Worm (Caenorhabditis elegans) whole organism, L1 larva: ENCODE measurements around the gene B0244.7.

Source experiments
- C16A3.4 ChIP-seq: fragments of 150-350 bp; optimal IDR thresholded peaks from 2 replicates; lab custom pipeline; 2014; ENCODE audit warnings: missing biosample characterization, missing genetic modification characterization
- aha-1 ChIP-seq: fragments of 150-350 bp; optimal IDR thresholded peaks from 2 replicates; lab custom pipeline; 2014; ENCODE audit warnings: missing biosample characterization, missing genetic modification characterization
- ama-1 ChIP-seq: fragments of 150-350 bp; optimal IDR thresholded peaks from 2 replicates; lab custom pipeline; 2014
- ceh-8 ChIP-seq: fragments of 200-800 bp; sonication (Bioruptor generic); optimal IDR thresholded peaks from 2 replicates; lab custom pipeline; 2018; ENCODE audit warnings: mild to moderate bottlenecking, missing genetic modification characterization, moderate library complexity, missing compliant biosample characterization
- ceh-82 ChIP-seq, 3 experiments: fragments of 150-350 bp in 1 of 3; sonication (generic microtip) in 2 of 3; optimal IDR thresholded peaks; 2 replicates each; lab custom pipeline; 2014 to 2017; ENCODE audit warnings: missing biosample characterization in 3 of 3, missing genetic modification characterization in 3 of 3
- dsc-1 ChIP-seq: sonication (generic microtip); optimal IDR thresholded peaks from 2 replicates; lab custom pipeline; 2016; ENCODE audit warnings: mild to moderate bottlenecking, missing genetic modification characterization, missing compliant biosample characterization
- elt-2 ChIP-seq: sonication (generic microtip); optimal IDR thresholded peaks from 2 replicates; lab custom pipeline; 2016; ENCODE audit warnings: missing genetic modification characterization, mild to moderate bottlenecking, inconsistent platforms, missing compliant biosample characterization, missing genetic modification reagents
- fkh-10 ChIP-seq: sonication (generic microtip); optimal IDR thresholded peaks from 2 replicates; lab custom pipeline; 2017; ENCODE audit warnings: missing biosample characterization, missing genetic modification reagents, missing genetic modification characterization
- fkh-8 ChIP-seq: sonication (generic microtip); optimal IDR thresholded peaks from 2 replicates; lab custom pipeline; 2016; ENCODE audit warnings: mild to moderate bottlenecking, missing genetic modification characterization, missing compliant biosample characterization
- fos-1 ChIP-seq: fragments of 150-350 bp; optimal IDR thresholded peaks from 2 replicates; lab custom pipeline; 2014; ENCODE audit warnings: missing biosample characterization, missing genetic modification characterization
- grh-1 ChIP-seq: fragments of 200-800 bp; sonication (Bioruptor generic); IDR thresholded peaks from 2 replicates; pipeline ENCODE4 v1.3.6; 2022; ENCODE audit warnings: missing genetic modification reagents, missing genetic modification characterization, missing compliant biosample characterization
- hlh-17 ChIP-seq: fragments of 200-800 bp; sonication (Bioruptor generic); optimal IDR thresholded peaks from 2 replicates; lab custom pipeline; 2018; ENCODE audit warnings: missing genetic modification characterization, mild to moderate bottlenecking, missing compliant biosample characterization, moderate library complexity, borderline replicate concordance
- isw-1 ChIP-seq: fragments of 200-800 bp; sonication (Bioruptor generic); IDR thresholded peaks from 2 replicates; pipeline ENCODE4 v1.3.6; 2022; ENCODE audit warnings: missing genetic modification characterization, missing compliant biosample characterization
- jun-1 ChIP-seq: fragments of 150-350 bp; optimal IDR thresholded peaks from 2 replicates; lab custom pipeline; 2014; ENCODE audit warnings: missing biosample characterization, missing genetic modification reagents, missing genetic modification characterization
- lin-13 ChIP-seq: fragments of 150-350 bp; optimal IDR thresholded peaks from 2 replicates; lab custom pipeline; 2014; ENCODE audit warnings: missing biosample characterization, missing genetic modification reagents, missing genetic modification characterization
- lin-35 ChIP-seq, 2 experiments: fragments of 150-350 bp; optimal IDR thresholded peaks; 2 replicates each; lab custom pipeline; 2014; ENCODE audit warnings: missing biosample characterization in 2 of 2, missing genetic modification characterization in 2 of 2, missing genetic modification reagents in 2 of 2
- mab-9 ChIP-seq: fragments of 200-800 bp; sonication (Bioruptor generic); IDR thresholded peaks from 2 replicates; pipeline ENCODE4 v1.3.6; 2022; ENCODE audit warnings: missing genetic modification reagents, missing genetic modification characterization, missing compliant biosample characterization
- mef-2 ChIP-seq: fragments of 150-350 bp; optimal IDR thresholded peaks from 2 replicates; lab custom pipeline; 2014; ENCODE audit warnings: missing biosample characterization, missing genetic modification characterization
- mep-1 ChIP-seq: fragments of 150-350 bp; optimal IDR thresholded peaks from 2 replicates; lab custom pipeline; 2014; ENCODE audit warnings: missing biosample characterization, missing genetic modification characterization
- nhr-12 ChIP-seq: sonication (generic microtip); optimal IDR thresholded peaks from 2 replicates; lab custom pipeline; 2017; ENCODE audit warnings: missing biosample characterization, missing genetic modification characterization
- nhr-19 ChIP-seq: fragments of 200-800 bp; sonication (Bioruptor generic); conservative IDR thresholded peaks from 2 replicates; pipeline ENCODE4 v1.3.6; 2022; ENCODE audit warnings: missing genetic modification characterization, missing compliant biosample characterization
- nhr-237 ChIP-seq: fragments of 150-350 bp; optimal IDR thresholded peaks from 2 replicates; lab custom pipeline; 2014; ENCODE audit warnings: missing biosample characterization, missing genetic modification characterization
- nhr-84 ChIP-seq: sonication (generic microtip); optimal IDR thresholded peaks from 2 replicates; lab custom pipeline; 2017; ENCODE audit warnings: missing biosample characterization, missing genetic modification characterization
- nhr-85 ChIP-seq: sonication (generic microtip); peaks from one replicate; lab custom pipeline; 2016; ENCODE audit warnings: missing genetic modification characterization, inconsistent platforms, missing compliant biosample characterization
- nhr-90 ChIP-seq: sonication (generic microtip); optimal IDR thresholded peaks from 2 replicates; lab custom pipeline; 2016; ENCODE audit warnings: mild to moderate bottlenecking, missing genetic modification characterization, missing compliant biosample characterization; ENCODE audit not compliant: poor library complexity
- pag-3 ChIP-seq: sonication (generic microtip); optimal IDR thresholded peaks from 2 replicates; lab custom pipeline; 2017; ENCODE audit warnings: missing genetic modification characterization, mild to moderate bottlenecking, missing compliant biosample characterization, antibody characterized with exemption, borderline replicate concordance; ENCODE audit not compliant: insufficient read depth
- skn-1 ChIP-seq: fragments of 150-350 bp; optimal IDR thresholded peaks from 2 replicates; lab custom pipeline; 2014; ENCODE audit warnings: missing biosample characterization, missing genetic modification characterization
- snu-23 ChIP-seq: sonication (generic microtip); optimal IDR thresholded peaks from 2 replicates; lab custom pipeline; 2016; ENCODE audit warnings: missing genetic modification characterization, missing compliant biosample characterization
- sox-4 ChIP-seq: sonication (generic microtip); optimal IDR thresholded peaks from 2 replicates; lab custom pipeline; 2016; ENCODE audit warnings: missing genetic modification characterization, missing compliant biosample characterization
- swsn-7 ChIP-seq: sonication (generic microtip); optimal IDR thresholded peaks from 2 replicates; lab custom pipeline; 2016; ENCODE audit warnings: missing genetic modification characterization, missing compliant biosample characterization
- tlp-1 ChIP-seq: fragments of 150-350 bp; optimal IDR thresholded peaks from 2 replicates; lab custom pipeline; 2014; ENCODE audit warnings: missing biosample characterization, missing genetic modification characterization
- unc-130 ChIP-seq: fragments of 150-350 bp; optimal IDR thresholded peaks from 2 replicates; lab custom pipeline; 2017; ENCODE audit warnings: missing biosample characterization, missing genetic modification characterization, inconsistent platforms
- unc-30 ChIP-seq: sonication (generic microtip); optimal IDR thresholded peaks from 2 replicates; lab custom pipeline; 2017; ENCODE audit warnings: missing biosample characterization, missing genetic modification characterization
- xbp-1 ChIP-seq: sonication (generic microtip); optimal IDR thresholded peaks from 2 replicates; lab custom pipeline; 2016; ENCODE audit warnings: missing genetic modification characterization, missing compliant biosample characterization
- zag-1 ChIP-seq: fragments of 150-350 bp; optimal IDR thresholded peaks from 2 replicates; lab custom pipeline; 2014; ENCODE audit warnings: missing biosample characterization, missing genetic modification characterization
- zip-4 ChIP-seq: fragments of 200-800 bp; sonication (Bioruptor generic); optimal IDR thresholded peaks from 2 replicates; lab custom pipeline; 2018; ENCODE audit warnings: mild to moderate bottlenecking, missing genetic modification characterization, moderate library complexity, missing compliant biosample characterization
- ztf-11 ChIP-seq, 2 experiments: sonication (generic microtip); optimal IDR thresholded peaks; 2 replicates each; lab custom pipeline; 2016 to 2017; ENCODE audit warnings: missing genetic modification characterization in 2 of 2, missing biosample characterization in 1 of 2, missing compliant biosample characterization in 1 of 2

Gene B0244.7

ce11 chrIII:5729367-5729766 is 1.9 kb upstream of the B0244.7 start:
- no peak for TF ChIP-seq dsc-1 (tag; lab: Kevin White, UChicago)
- TF ChIP-seq ztf-11 (tag; optimal IDR thresholded peaks at IDR 0.05; lab: Kevin White, UChicago), result no peak
- TF ChIP-seq skn-1 (tag; lab: Kevin White, UChicago), result no peak
- TF ChIP-seq fkh-10, result no peak
- no peak for TF ChIP-seq unc-30 (tag; lab: Kevin White, UChicago)
- TF ChIP-seq hlh-17 (GFP tag; lab: Kevin White, UChicago), result no peak
- TF ChIP-seq nhr-19, result no peak
- TF ChIP-seq zip-4 (GFP tag; lab: Kevin White, UChicago), result no peak
- no peak for TF ChIP-seq C16A3.4 (tag; lab: Kevin White, UChicago)
- TF ChIP-seq ceh-8 (GFP tag; lab: Kevin White, UChicago), result no peak
- TF ChIP-seq tlp-1 (tag; lab: Kevin White, UChicago), result no peak
- no peak for TF ChIP-seq swsn-7
- TF ChIP-seq isw-1 (GFP tag; lab: Robert Waterston, UW), result no peak
- TF ChIP-seq lin-13 (GFP tag; lab: Kevin White, UChicago), result no peak
- no peak for TF ChIP-seq fos-1
- TF ChIP-seq elt-2 (tag; lab: Kevin White, UChicago), result no peak

- TF ChIP-seq nhr-90 (tag; lab: Kevin White, UChicago) (no peak), jun-1 (no peak), pag-3 (no peak), ceh-8 (GFP tag; lab: Kevin White, UChicago) (no peak), zag-1 (no peak), lin-35 (GFP tag; optimal IDR thresholded peaks at IDR 0.05; lab: Kevin White, UChicago) (no peak), grh-1 (GFP tag; lab: Robert Waterston, UW) (no peak), nhr-12 (no peak)
Measured at ce11 chrIII:5730041-5730440, 1.3 kb upstream of the B0244.7 start.

DNA sequence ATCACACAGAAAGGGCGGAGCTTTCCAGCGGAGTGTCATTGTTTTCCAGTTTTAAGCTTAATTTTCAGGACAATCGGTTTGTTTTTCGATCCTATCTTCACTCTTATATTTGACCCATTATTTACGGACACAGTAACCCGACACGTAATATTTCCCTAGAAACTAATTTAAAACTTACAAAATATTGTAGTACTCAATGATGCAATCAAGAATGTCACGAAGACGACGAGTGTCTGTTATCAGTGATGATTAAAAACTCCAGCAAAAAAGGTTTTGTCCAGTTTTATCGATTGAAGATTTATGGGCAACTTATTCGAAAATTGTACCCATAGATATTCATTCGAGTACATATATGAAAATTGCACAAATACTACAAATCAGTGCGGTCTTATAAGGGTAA is 1.6 kb downstream of the B0244.7 start, which contains the start of gene B0244.17:
B0244.17 (plus strand) TSS at position 301 of the 400 bp plus-strand sequence.
- no peak for TF ChIP-seq aha-1 (tag; lab: Kevin White, UChicago)

DNA sequence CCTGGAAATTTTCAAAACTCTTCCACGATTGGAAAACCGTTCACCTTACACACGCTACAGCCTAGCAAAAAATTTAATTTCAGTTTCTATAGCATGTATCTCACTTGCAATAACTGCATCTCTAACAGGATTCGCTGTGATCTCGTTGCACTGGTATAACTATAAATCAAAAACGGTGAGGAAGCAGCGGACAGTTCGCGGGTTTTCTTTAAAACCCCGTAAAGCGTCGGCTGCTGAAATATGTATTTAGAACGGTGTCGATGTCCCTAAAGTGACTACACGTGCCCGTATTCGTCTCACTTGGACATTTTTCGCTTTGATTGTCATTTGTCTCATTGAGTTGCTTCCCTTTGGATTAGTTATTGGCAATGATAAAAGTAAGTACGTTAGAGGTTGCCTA is 3.0 kb downstream of the B0244.7 start:
- no peak for TF ChIP-seq tlp-1 (tag; lab: Kevin White, UChicago)
- no peak for TF ChIP-seq grh-1 (GFP tag; lab: Robert Waterston, UW)
- TF ChIP-seq nhr-85 (tag; lab: Kevin White, UChicago), result no peak
- TF ChIP-seq jun-1, result no peak
- no peak for TF ChIP-seq nhr-84
- TF ChIP-seq, all 84 proteins: peak for 0

DNA sequence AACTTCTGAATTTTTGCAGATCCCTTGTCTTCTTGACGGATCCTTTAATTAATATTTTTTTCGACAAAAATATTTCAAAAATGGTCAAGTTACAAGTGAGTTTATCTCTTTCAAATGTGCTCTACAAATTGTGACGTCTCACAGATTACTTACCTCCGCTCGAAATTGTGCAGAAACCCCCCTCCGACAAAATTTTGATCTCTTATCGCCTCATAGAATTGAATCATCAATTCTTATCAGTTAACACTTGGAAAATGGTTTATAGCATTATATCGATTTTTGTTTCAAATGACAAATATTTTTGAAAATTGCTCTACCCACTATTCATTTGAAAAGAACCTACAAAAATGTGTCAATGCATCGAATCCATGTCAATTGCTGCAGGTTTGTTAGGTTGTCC is 3.6 kb downstream of the B0244.7 start, which contains the start of gene B0244.10:
B0244.10 (plus strand) TSS at position 254 of the 400 bp plus-strand sequence.
- no peak for TF ChIP-seq zip-4 (GFP tag; lab: Kevin White, UChicago)
- TF ChIP-seq tlp-1 (tag; lab: Kevin White, UChicago), result peak; percentile 28
- peak; percentile 74 for TF ChIP-seq elt-2 (tag; lab: Kevin White, UChicago)

DNA sequence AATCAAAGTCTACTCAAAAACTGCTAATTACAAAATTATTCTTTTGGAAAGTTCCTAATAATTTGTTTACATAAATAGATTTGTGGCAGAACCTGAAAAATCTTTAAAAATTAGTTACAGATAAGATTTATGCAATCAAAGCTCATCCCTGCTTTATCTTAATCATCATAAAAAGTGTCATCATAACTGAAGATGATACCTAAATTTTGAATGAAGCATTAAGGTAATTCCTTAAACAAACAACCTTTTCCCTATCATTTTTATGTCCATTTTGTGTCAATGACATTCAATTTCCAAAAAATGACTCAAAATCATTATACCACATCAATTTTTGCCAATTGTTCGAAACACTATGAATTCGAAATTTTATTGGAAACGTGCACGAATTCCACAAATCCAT is 6.4 kb downstream of the B0244.7 start, which contains the start of gene B0244.6:
B0244.6 (plus strand) TSS at position 301 of the 400 bp plus-strand sequence.
- TF ChIP-seq elt-2 (tag; lab: Kevin White, UChicago) (no peak), ama-1 (lab: Kevin White, UChicago) (no peak), ceh-82 (tag; optimal IDR thresholded peaks at IDR 0.05; lab: Kevin White, UChicago) (no peak), sox-4 (tag; lab: Kevin White, UChicago) (no peak), isw-1 (GFP tag; lab: Robert Waterston, UW) (no peak), mep-1 (tag; lab: Kevin White, UChicago) (no peak), snu-23 (no peak), unc-130 (tag; lab: Kevin White, UChicago) (no peak), ceh-8 (GFP tag; lab: Kevin White, UChicago) (no peak), fkh-8 (tag; lab: Kevin White, UChicago) (no peak), pag-3 (no peak), mab-9 (no peak), xbp-1 (no peak), swsn-7 (no peak), nhr-237 (tag; lab: Kevin White, UChicago) (no peak), mef-2 (no peak)
